Fruit fly (Drosophila melanogaster) whole organism, embryonic: ENCODE data around the gene Tsf1.

Experiments used
- Antp ChIP-seq: fragments of 200-800 bp; sonication (Bioruptor generic); optimal IDR thresholded peaks from 3 replicates; lab custom pipeline; 2016; ENCODE audit warnings: missing biosample characterization, missing genetic modification characterization
- Blimp-1 ChIP-seq: fragments of 200-800 bp; sonication (Bioruptor generic); optimal IDR thresholded peaks from 3 replicates; lab custom pipeline; 2018; ENCODE audit warnings: missing biosample characterization, missing genetic modification characterization, mild to moderate bottlenecking, moderate library complexity, missing genetic modification reagents
- CG10565 ChIP-seq: fragments of 200-800 bp; sonication (Bioruptor generic); optimal IDR thresholded peaks from 3 replicates; lab custom pipeline; 2016; ENCODE audit warnings: missing biosample characterization, mild to moderate bottlenecking, missing genetic modification characterization
- CG11093 ChIP-seq: fragments of 200-800 bp; sonication (Bioruptor generic); IDR thresholded peaks from 3 replicates; pipeline ENCODE4 v1.3.6; 2022; ENCODE audit warnings: missing biosample characterization, missing genetic modification characterization
- CG13296 ChIP-seq: fragments of 200-800 bp; sonication (Bioruptor generic); optimal IDR thresholded peaks from 3 replicates; lab custom pipeline; 2018; ENCODE audit warnings: missing biosample characterization, mild to moderate bottlenecking, missing genetic modification characterization
- CG15269 ChIP-seq: fragments of 200-800 bp; sonication (Bioruptor generic); optimal IDR thresholded peaks from 2 replicates; lab custom pipeline; 2018; ENCODE audit warnings: missing biosample characterization, mild to moderate bottlenecking, missing genetic modification characterization, moderate library complexity
- CG17186 ChIP-seq: fragments of 200-800 bp; sonication (Bioruptor generic); optimal IDR thresholded peaks from 3 replicates; lab custom pipeline; 2017; ENCODE audit warnings: missing biosample characterization, missing genetic modification reagents, missing genetic modification characterization
- CG2678 ChIP-seq: fragments of 200-800 bp; sonication (Bioruptor generic); optimal IDR thresholded peaks from 3 replicates; lab custom pipeline; 2019; ENCODE audit warnings: missing biosample characterization, mild to moderate bottlenecking, missing genetic modification characterization, moderate library complexity
- CG2712 ChIP-seq: fragments of 200-800 bp; optimal IDR thresholded peaks from 3 replicates; lab custom pipeline; 2019; ENCODE audit warnings: missing biosample characterization, mild to moderate bottlenecking, missing genetic modification characterization, moderate library complexity
- CG2889 ChIP-seq: fragments of 200-800 bp; sonication (Bioruptor generic); IDR thresholded peaks from 3 replicates; pipeline ENCODE4 v1.3.6; 2022; ENCODE audit warnings: missing biosample characterization, missing genetic modification characterization
- CG30020 ChIP-seq: fragments of 200-800 bp; optimal IDR thresholded peaks from 2 replicates; lab custom pipeline; 2019; ENCODE audit warnings: missing biosample characterization, mild to moderate bottlenecking, missing genetic modification characterization, moderate library complexity
- CG30403 ChIP-seq: fragments of 200-800 bp; sonication (Bioruptor generic); optimal IDR thresholded peaks from 3 replicates; lab custom pipeline; 2016; ENCODE audit warnings: missing biosample characterization, missing genetic modification characterization
- CG31388 ChIP-seq: fragments of 200-800 bp; sonication (Bioruptor generic); optimal IDR thresholded peaks from 2 replicates; lab custom pipeline; 2016; ENCODE audit warnings: missing biosample characterization, missing genetic modification characterization
- CG34422 ChIP-seq: fragments of 200-800 bp; sonication (Bioruptor generic); IDR thresholded peaks from 3 replicates; pipeline ENCODE4 v1.3.6; 2022; ENCODE audit warnings: missing biosample characterization, missing genetic modification characterization
- CG4282 ChIP-seq: fragments of 200-800 bp; sonication (Bioruptor generic); optimal IDR thresholded peaks from 2 replicates; lab custom pipeline; 2016; ENCODE audit warnings: missing biosample characterization, missing genetic modification characterization
- CG43689 ChIP-seq: fragments of 200-800 bp; sonication (Bioruptor generic); IDR thresholded peaks from 2 replicates; pipeline ENCODE4 v1.3.6; 2022; ENCODE audit warnings: missing biosample characterization, missing genetic modification characterization
- CG6272 ChIP-seq: fragments of 200-800 bp; sonication (Bioruptor generic); IDR thresholded peaks from 2 replicates; pipeline ENCODE4 v1.3.6; 2022; ENCODE audit warnings: missing biosample characterization, missing genetic modification characterization
- CG7786 ChIP-seq: fragments of 200-800 bp; sonication (Bioruptor generic); optimal IDR thresholded peaks from 2 replicates; lab custom pipeline; 2016; ENCODE audit warnings: missing biosample characterization, missing genetic modification characterization
- CG9609 ChIP-seq: fragments of 200-800 bp; sonication (Bioruptor generic); optimal IDR thresholded peaks from 3 replicates; lab custom pipeline; 2016; ENCODE audit warnings: missing biosample characterization, missing genetic modification characterization
- CG9817 ChIP-seq: fragments of 200-800 bp; sonication (Bioruptor generic); optimal IDR thresholded peaks from 2 replicates; lab custom pipeline; 2018; ENCODE audit warnings: missing biosample characterization, mild to moderate bottlenecking, missing genetic modification characterization, moderate library complexity
- Dfd ChIP-seq, 2 experiments: fragments of >200 bp; optimal IDR thresholded peaks; 2 replicates each; lab custom pipeline; 2017; ENCODE audit warnings: missing biosample characterization in 2 of 2, missing genetic modification characterization in 2 of 2
- Ets65A ChIP-seq: fragments of 200-800 bp; sonication (Bioruptor generic); peaks from one replicate; lab custom pipeline; 2016; ENCODE audit warnings: missing biosample characterization, missing genetic modification characterization
- Jarid2 ChIP-seq: fragments of 200-800 bp; sonication (Bioruptor generic); optimal IDR thresholded peaks from 3 replicates; lab custom pipeline; 2017; ENCODE audit warnings: mild to moderate bottlenecking, missing biosample characterization, missing genetic modification reagents, missing genetic modification characterization
- MBD-R2 ChIP-seq: fragments of 200-800 bp; sonication (Bioruptor generic); IDR thresholded peaks from 2 replicates; pipeline ENCODE4 v1.3.6; 2022; ENCODE audit warnings: missing biosample characterization, missing genetic modification characterization
- Ptx1 ChIP-seq: fragments of 200-800 bp; sonication (Bioruptor generic); IDR thresholded peaks from 2 replicates; pipeline ENCODE4 v1.3.6; 2022; ENCODE audit warnings: missing biosample characterization, missing genetic modification characterization
- Rx ChIP-seq: fragments of 200-800 bp; sonication (Bioruptor generic); IDR thresholded peaks from 2 replicates; pipeline ENCODE4 v1.3.6; 2022; ENCODE audit warnings: missing biosample characterization, missing genetic modification characterization
- Side ChIP-seq: fragments of 200-800 bp; sonication (Bioruptor generic); optimal IDR thresholded peaks from 2 replicates; lab custom pipeline; 2016; ENCODE audit warnings: missing biosample characterization, missing genetic modification characterization
- Sox100B ChIP-seq: fragments of 200-800 bp; sonication (Bioruptor generic); optimal IDR thresholded peaks from 3 replicates; lab custom pipeline; 2018; ENCODE audit warnings: missing biosample characterization, mild to moderate bottlenecking, missing genetic modification characterization
- Xrp1 ChIP-seq: fragments of 200-800 bp; sonication (Bioruptor generic); IDR thresholded peaks from 2 replicates; pipeline ENCODE4 v1.3.6; 2022; ENCODE audit warnings: missing biosample characterization, missing genetic modification characterization
- az2 ChIP-seq: fragments of 200-800 bp; sonication (Bioruptor generic); optimal IDR thresholded peaks from 3 replicates; lab custom pipeline; 2016; ENCODE audit warnings: missing biosample characterization, missing genetic modification characterization
- bab2 ChIP-seq: fragments of 200-800 bp; sonication (Bioruptor generic); optimal IDR thresholded peaks from 2 replicates; lab custom pipeline; 2016; ENCODE audit warnings: missing biosample characterization, missing genetic modification characterization
- br ChIP-seq: fragments of >200 bp; optimal IDR thresholded peaks from 2 replicates; lab custom pipeline; 2017
- crc ChIP-seq: fragments of 200-800 bp; sonication (Bioruptor generic); optimal IDR thresholded peaks from 2 replicates; lab custom pipeline; 2016; ENCODE audit warnings: missing biosample characterization, missing genetic modification characterization
- dan ChIP-seq: fragments of 200-800 bp; sonication (Bioruptor generic); IDR thresholded peaks from 2 replicates; pipeline ENCODE4 v1.3.6; 2022; ENCODE audit warnings: missing biosample characterization, missing genetic modification characterization
- dpn ChIP-seq, 2 experiments: fragments of 200-800 bp; sonication (Bioruptor generic); optimal IDR thresholded peaks; 3 replicates each; lab custom pipeline; 2016; ENCODE audit warnings: missing biosample characterization in 2 of 2, missing genetic modification characterization in 2 of 2
- fd96Cb ChIP-seq: fragments of 200-800 bp; sonication (Bioruptor generic); optimal IDR thresholded peaks from 2 replicates; lab custom pipeline; 2018; ENCODE audit warnings: missing biosample characterization, mild to moderate bottlenecking, missing genetic modification characterization, moderate library complexity
- gcm ChIP-seq: fragments of 200-800 bp; sonication (Bioruptor generic); optimal IDR thresholded peaks from 2 replicates; lab custom pipeline; 2019; ENCODE audit warnings: missing biosample characterization, mild to moderate bottlenecking, missing genetic modification characterization, moderate library complexity
- gfzf ChIP-seq: fragments of 200-800 bp; sonication (Bioruptor generic); optimal IDR thresholded peaks from 2 replicates; lab custom pipeline; 2016; ENCODE audit warnings: missing biosample characterization, mild to moderate bottlenecking, missing genetic modification characterization, moderate library complexity
- grau ChIP-seq: fragments of 200-800 bp; optimal IDR thresholded peaks from 3 replicates; lab custom pipeline; 2019; ENCODE audit warnings: missing biosample characterization, mild to moderate bottlenecking, missing genetic modification characterization, moderate library complexity
- kah ChIP-seq: fragments of 200-800 bp; sonication (Bioruptor generic); optimal IDR thresholded peaks from 2 replicates; lab custom pipeline; 2018; ENCODE audit warnings: missing biosample characterization, mild to moderate bottlenecking, missing genetic modification characterization
- lab ChIP-seq: fragments of 200-800 bp; sonication (Bioruptor generic); optimal IDR thresholded peaks from 3 replicates; lab custom pipeline; 2017; ENCODE audit warnings: missing biosample characterization, missing genetic modification characterization, mild to moderate bottlenecking, moderate library complexity, missing genetic modification reagents
- luna ChIP-seq: fragments of 200-800 bp; sonication (Bioruptor generic); optimal IDR thresholded peaks from 2 replicates; lab custom pipeline; 2016; ENCODE audit warnings: missing biosample characterization, missing genetic modification characterization
- mld ChIP-seq: fragments of 200-800 bp; sonication (Bioruptor generic); IDR thresholded peaks from 3 replicates; pipeline ENCODE4 v1.3.6; 2022; ENCODE audit warnings: missing biosample characterization, missing genetic modification characterization; ENCODE audit not compliant: partially characterized antibody
- org-1 ChIP-seq: fragments of 200-800 bp; sonication (Bioruptor generic); optimal IDR thresholded peaks from 2 replicates; lab custom pipeline; 2017; ENCODE audit warnings: missing biosample characterization, missing genetic modification characterization
- ro ChIP-seq: fragments of 200-800 bp; sonication (Bioruptor generic); IDR thresholded peaks from 2 replicates; pipeline ENCODE4 v1.3.6; 2022; ENCODE audit warnings: missing biosample characterization, missing genetic modification characterization
- row ChIP-seq: fragments of 200-800 bp; sonication (Bioruptor generic); IDR thresholded peaks from 3 replicates; pipeline ENCODE4 v1.3.6; 2022; ENCODE audit warnings: missing biosample characterization, missing genetic modification characterization
- salm ChIP-seq: fragments of 200-800 bp; sonication (Bioruptor generic); optimal IDR thresholded peaks from 2 replicates; lab custom pipeline; 2018; ENCODE audit warnings: missing biosample characterization, mild to moderate bottlenecking, missing genetic modification characterization
- sens ChIP-seq: fragments of 200-800 bp; sonication (Bioruptor generic); peaks from one replicate; lab custom pipeline; 2016; ENCODE audit warnings: missing biosample characterization, missing genetic modification characterization
- seq ChIP-seq: fragments of 200-800 bp; sonication (Bioruptor generic); IDR thresholded peaks from 2 replicates; pipeline ENCODE4 v1.3.6; 2022; ENCODE audit warnings: missing biosample characterization, missing genetic modification characterization
- sob ChIP-seq: fragments of 200-800 bp; sonication (Bioruptor generic); IDR thresholded peaks from 2 replicates; pipeline ENCODE4 v1.3.6; 2022; ENCODE audit warnings: missing biosample characterization, missing genetic modification characterization
- trem ChIP-seq: fragments of 200-800 bp; optimal IDR thresholded peaks from 3 replicates; lab custom pipeline; 2019; ENCODE audit warnings: missing biosample characterization, mild to moderate bottlenecking, missing genetic modification characterization, moderate library complexity
- unpg ChIP-seq: fragments of 200-800 bp; sonication (Bioruptor generic); optimal IDR thresholded peaks from 3 replicates; lab custom pipeline; 2018; ENCODE audit warnings: missing biosample characterization, mild to moderate bottlenecking, missing genetic modification characterization, moderate library complexity
- zen2 ChIP-seq: fragments of 200-800 bp; sonication (Bioruptor generic); IDR thresholded peaks from 3 replicates; pipeline ENCODE4 v1.3.6; 2022; ENCODE audit warnings: missing biosample characterization, missing genetic modification characterization; ENCODE audit not compliant: partially characterized antibody

The Tsf1 gene

DNA sequence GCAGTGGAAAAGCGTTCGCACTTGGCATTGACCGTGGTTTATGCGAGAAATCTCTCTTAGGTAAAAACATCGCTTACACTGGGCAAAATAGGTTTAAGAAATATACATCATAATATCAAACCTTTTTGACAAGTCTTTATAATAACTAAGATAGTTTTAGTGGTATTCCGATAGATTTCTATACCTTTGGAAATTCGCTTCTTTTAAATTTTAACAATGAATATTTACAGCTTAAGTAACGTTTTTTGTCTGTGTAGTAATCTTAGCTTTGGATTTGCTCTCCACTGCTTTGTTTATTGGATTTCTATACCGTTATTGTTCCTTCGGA lies 20.5 kb downstream of the Tsf1 start (continued):
- TF ChIP-seq CG15269 (peak; percentile 46), unpg (GFP tag; lab: Kevin White, UChicago) (peak; percentile 58), row (no peak), gfzf (GFP tag; lab: Kevin White, UChicago) (no peak), grau (peak; percentile 42), CG31388 (no peak), CG30020 (tag; lab: Kevin White, UChicago) (no peak), CG7786 (GFP tag; lab: Kevin White, UChicago) (no peak), salm (tag; lab: Kevin White, UChicago) (no peak), org-1 (no peak), CG17186 (GFP tag; lab: Kevin White, UChicago) (no peak), CG2712 (tag; lab: Kevin White, UChicago) (peak; percentile 10), sob (GFP tag; lab: Robert Waterston, UW) (peak; percentile 25; the same call in 1 of the 2 replicates), fd96Cb (tag; lab: Kevin White, UChicago) (no peak), lab (GFP tag; lab: Kevin White, UChicago) (peak; percentile 27), CG9817 (tag; lab: Kevin White, UChicago) (peak; percentile 9), luna (GFP tag; lab: Kevin White, UChicago) (no peak), br (lab: Kevin White, UChicago) (no peak), Sox100B (GFP tag; lab: Kevin White, UChicago) (no peak), CG11093 (GFP tag; lab: Robert Waterston, UW) (no peak), Antp (no peak), CG13296 (no peak), Side (no peak), Ets65A (GFP tag; lab: Kevin White, UChicago) (peak; percentile 82), Blimp-1 (GFP tag; lab: Kevin White, UChicago) (peak; percentile 7), sens (peak; percentile 84), Ptx1 (GFP tag; lab: Robert Waterston, UW) (no peak), Rx (GFP tag; lab: Robert Waterston, UW) (no peak), CG2678 (tag; lab: Kevin White, UChicago) (peak; percentile 42), CG6272 (GFP tag; lab: Robert Waterston, UW) (no peak), CG34422 (GFP tag; lab: Robert Waterston, UW) (no peak), Xrp1 (GFP tag; lab: Robert Waterston, UW) (peak; percentile 28; the same call in 1 of the 2 replicates), zen2 (GFP tag; lab: Robert Waterston, UW) (no peak), dpn (GFP tag; optimal IDR thresholded peaks at IDR 0.05; lab: Kevin White, UChicago) (peak in 1 of 2 experiments; percentile 39), bab2 (peak; percentile 35), CG4282 (no peak), az2 (no peak), CG9609 (GFP tag; lab: Kevin White, UChicago) (peak; percentile 1), trem (tag; lab: Kevin White, UChicago) (no peak), ro (GFP tag; lab: Robert Waterston, UW) (no peak), CG30403 (GFP tag; lab: Kevin White, UChicago) (peak; percentile 10), CG2889 (GFP tag; lab: Robert Waterston, UW) (no peak), CG10565 (GFP tag; lab: Kevin White, UChicago) (no peak), Jarid2 (no peak), CG43689 (no peak), dan (GFP tag; lab: Robert Waterston, UW) (no peak), kah (GFP tag; lab: Kevin White, UChicago) (no peak), mld (GFP tag; lab: Robert Waterston, UW) (no peak), crc (no peak), gcm (GFP tag; lab: Kevin White, UChicago) (no peak), MBD-R2 (GFP tag; lab: Robert Waterston, UW) (peak; percentile 20; the same call in 1 of the 2 replicates), Dfd (GFP tag; optimal IDR thresholded peaks at IDR 0.05; lab: Kevin White, UChicago) (no peak), seq (no peak)
